Worm (Caenorhabditis elegans): Measurements from ENCODE around the gene acbp-7.

DNA sequence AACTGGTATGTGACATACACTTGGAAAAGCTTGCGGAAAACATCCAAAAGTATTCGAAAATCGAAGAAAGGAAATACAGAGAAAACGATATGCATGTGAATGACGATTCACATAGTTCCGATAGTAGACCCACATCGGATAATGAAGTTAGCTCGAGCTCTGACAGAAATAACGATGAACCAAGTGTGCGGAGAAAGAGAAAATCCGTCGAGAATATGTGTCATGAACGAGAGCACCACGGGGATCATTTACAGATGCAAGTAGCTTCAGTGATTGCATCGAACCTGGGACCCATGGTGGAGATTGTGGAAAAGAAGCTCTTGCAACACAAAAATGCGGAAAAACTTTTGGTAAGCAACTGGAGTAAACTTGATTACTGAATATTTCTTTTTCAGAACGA is 19.5 kb downstream of the acbp-7 start:
- TF ChIP-seq aly-2 (tag; optimal IDR thresholded peaks at IDR 0.05), result no peak
- TF ChIP-seq ztf-11 (tag; optimal IDR thresholded peaks at IDR 0.05), result no peak
- no peak for TF ChIP-seq ztf-4 (tag; optimal IDR thresholded peaks at IDR 0.05)

All from whole organism, L2 larva.